Worm (Caenorhabditis elegans) whole organism, L4 larva: Measurements from ENCODE around the gene alh-4.

Source experiments
- F26F4.8 ChIP-seq: fragments of 200-800 bp; sonication (Bioruptor generic); conservative IDR thresholded peaks from 2 replicates; pipeline ENCODE4 v1.3.6; 2022; ENCODE audit warnings: missing genetic modification characterization, missing compliant biosample characterization
- F37D6.2 ChIP-seq: sonication (generic microtip); optimal IDR thresholded peaks from 2 replicates; lab custom pipeline; 2016; ENCODE audit warnings: mild to moderate bottlenecking, missing genetic modification characterization, missing compliant biosample characterization
- F44E2.7 ChIP-seq: fragments of 200-800 bp; sonication (Bioruptor generic); IDR thresholded peaks from 2 replicates; pipeline ENCODE4 v2.1.2; 2022; ENCODE audit warnings: missing genetic modification characterization, missing compliant biosample characterization
- F49E8.2 ChIP-seq: sonication (generic microtip); optimal IDR thresholded peaks from 2 replicates; lab custom pipeline; 2016; ENCODE audit warnings: missing compliant biosample characterization, mild to moderate bottlenecking, missing genetic modification characterization, borderline replicate concordance
- R02D3.7 ChIP-seq: fragments of 150-350 bp; sonication (generic microtip); optimal IDR thresholded peaks from 3 replicates; lab custom pipeline; 2014; ENCODE audit warnings: missing biosample characterization, missing genetic modification characterization
- ZK546.5 ChIP-seq, 2 experiments: sonication (generic microtip); optimal IDR thresholded peaks; 2 replicates each; lab custom pipeline; 2017; ENCODE audit warnings: missing biosample characterization in 2 of 2, missing genetic modification characterization in 2 of 2
- aha-1 ChIP-seq: fragments of 150-350 bp; peaks from one replicate; lab custom pipeline; 2014; ENCODE audit warnings: missing biosample characterization, missing genetic modification characterization
- aly-2 ChIP-seq: sonication (generic microtip); optimal IDR thresholded peaks from 2 replicates; lab custom pipeline; 2018; ENCODE audit warnings: missing biosample characterization, missing genetic modification characterization
- ceh-28 ChIP-seq: fragments of 150-350 bp; optimal IDR thresholded peaks from 2 replicates; lab custom pipeline; 2014; ENCODE audit warnings: missing biosample characterization, missing genetic modification reagents, missing genetic modification characterization
- ceh-32 ChIP-seq: sonication (generic microtip); optimal IDR thresholded peaks from 2 replicates; lab custom pipeline; 2016; ENCODE audit warnings: mild to moderate bottlenecking, missing genetic modification characterization, missing compliant biosample characterization; ENCODE audit not compliant: poor library complexity
- ces-1 ChIP-seq: fragments of 150-350 bp; sonication (generic microtip); optimal IDR thresholded peaks from 4 replicates; lab custom pipeline; 2014; ENCODE audit warnings: missing biosample characterization, missing genetic modification reagents, missing genetic modification characterization
- ctbp-1 ChIP-seq: fragments of 200-800 bp; sonication (Bioruptor generic); IDR thresholded peaks from 2 replicates; pipeline ENCODE4 v1.3.6; 2022; ENCODE audit warnings: missing genetic modification reagents, missing genetic modification characterization, missing compliant biosample characterization
- daf-16 ChIP-seq, 3 experiments: sonication (generic microtip); optimal IDR thresholded peaks; 2 replicates each; lab custom pipeline; 2016 to 2017; ENCODE audit warnings: missing genetic modification characterization in 3 of 3, missing genetic modification reagents in 3 of 3, mild to moderate bottlenecking in 2 of 3, missing compliant biosample characterization in 2 of 3, missing biosample characterization in 1 of 3, moderate library complexity in 1 of 3
- daf-8 ChIP-seq: fragments of 200-800 bp; sonication (Bioruptor generic); IDR thresholded peaks from 2 replicates; pipeline ENCODE4 v1.3.6; 2022; ENCODE audit warnings: missing genetic modification characterization, missing compliant biosample characterization
- dpl-1 ChIP-seq: fragments of 150-350 bp; optimal IDR thresholded peaks from 2 replicates; lab custom pipeline; 2014; ENCODE audit warnings: missing biosample characterization, missing genetic modification reagents, missing genetic modification characterization
- egl-27 ChIP-seq: sonication (generic microtip); optimal IDR thresholded peaks from 3 replicates; lab custom pipeline; 2017; ENCODE audit warnings: missing biosample characterization, missing genetic modification reagents, missing genetic modification characterization
- fos-1 ChIP-seq: fragments of 150-350 bp; optimal IDR thresholded peaks from 2 replicates; lab custom pipeline; 2014; ENCODE audit warnings: missing biosample characterization, missing genetic modification characterization
- hif-1 ChIP-seq, 2 experiments: sonication (generic microtip); optimal IDR thresholded peaks; 2 replicates each; lab custom pipeline; 2016 to 2017; ENCODE audit warnings: missing compliant biosample characterization in 2 of 2, missing genetic modification characterization in 2 of 2, missing genetic modification reagents in 2 of 2, missing genotype in 2 of 2, mild to moderate bottlenecking in 1 of 2
- hmg-1.1 ChIP-seq: fragments of 200-800 bp; sonication (Bioruptor generic); IDR thresholded peaks from 2 replicates; pipeline ENCODE4 v1.3.6; 2022; ENCODE audit warnings: missing genetic modification reagents, missing genetic modification characterization, missing compliant biosample characterization
- jun-1 ChIP-seq: fragments of 150-350 bp; optimal IDR thresholded peaks from 2 replicates; lab custom pipeline; 2014; ENCODE audit warnings: missing biosample characterization, missing genetic modification reagents, missing genetic modification characterization
- lim-7 ChIP-seq: fragments of 200-800 bp; sonication (Bioruptor generic); IDR thresholded peaks from 2 replicates; pipeline ENCODE4 v1.3.6; 2022; ENCODE audit warnings: missing genetic modification characterization, missing compliant biosample characterization
- lin-15B ChIP-seq: fragments of 150-350 bp; sonication (generic microtip); optimal IDR thresholded peaks from 3 replicates; lab custom pipeline; 2014; ENCODE audit warnings: missing biosample characterization, missing genetic modification characterization
- lir-3 ChIP-seq: sonication (generic microtip); optimal IDR thresholded peaks from 2 replicates; lab custom pipeline; 2016; ENCODE audit warnings: mild to moderate bottlenecking, missing genetic modification characterization, missing compliant biosample characterization
- madf-9 ChIP-seq: fragments of 200-800 bp; sonication (Bioruptor generic); conservative IDR thresholded peaks from 2 replicates; pipeline ENCODE4 v1.3.6; 2022; ENCODE audit warnings: missing genetic modification reagents, missing genetic modification characterization, missing compliant biosample characterization
- mep-1 ChIP-seq: fragments of 150-350 bp; sonication (generic microtip); optimal IDR thresholded peaks from 3 replicates; lab custom pipeline; 2014; ENCODE audit warnings: missing biosample characterization, missing genetic modification characterization
- nhr-102 ChIP-seq: sonication (generic microtip); optimal IDR thresholded peaks from 2 replicates; lab custom pipeline; 2016; ENCODE audit warnings: mild to moderate bottlenecking, missing genetic modification characterization, moderate library complexity, missing compliant biosample characterization
- nhr-25 ChIP-seq: sonication (generic microtip); optimal IDR thresholded peaks from 2 replicates; lab custom pipeline; 2017; ENCODE audit warnings: missing genetic modification characterization, mild to moderate bottlenecking, missing compliant biosample characterization, antibody characterized with exemption, moderate library complexity, borderline replicate concordance; ENCODE audit not compliant: insufficient read depth
- nhr-42 ChIP-seq: fragments of 200-800 bp; sonication (Bioruptor generic); IDR thresholded peaks from 2 replicates; pipeline ENCODE4 v1.3.6; 2022; ENCODE audit warnings: missing genetic modification characterization, missing compliant biosample characterization
- nhr-48 ChIP-seq: sonication (generic microtip); optimal IDR thresholded peaks from 2 replicates; lab custom pipeline; 2016; ENCODE audit warnings: mild to moderate bottlenecking, missing genetic modification characterization, missing compliant biosample characterization
- nhr-6 ChIP-seq: fragments of 150-350 bp; optimal IDR thresholded peaks from 2 replicates; lab custom pipeline; 2014; ENCODE audit warnings: missing biosample characterization, missing genetic modification characterization
- pha-4 ChIP-seq, 2 experiments: fragments of 150-350 bp in 1 of 2; fragments of 200-800 bp in 1 of 2; sonication (Bioruptor generic) in 1 of 2; IDR thresholded peaks in 1 of 2; optimal IDR thresholded peaks in 1 of 2; 2 replicates each; pipeline versions ENCODE4 v1.3.6 to Lab custom; 2014 to 2022; ENCODE audit warnings: missing genetic modification characterization in 2 of 2, missing genetic modification reagents in 2 of 2, missing biosample characterization in 1 of 2, missing compliant biosample characterization in 1 of 2
- php-3 ChIP-seq: fragments of 200-800 bp; sonication (Bioruptor generic); IDR thresholded peaks from 2 replicates; pipeline ENCODE4 v1.3.6; 2022; ENCODE audit warnings: missing genetic modification reagents, missing genetic modification characterization, missing compliant biosample characterization
- pqm-1 ChIP-seq: sonication (generic microtip); optimal IDR thresholded peaks from 2 replicates; lab custom pipeline; 2017; ENCODE audit warnings: missing biosample characterization, missing genetic modification characterization
- sdz-12 ChIP-seq: fragments of 200-800 bp; sonication (Bioruptor generic); optimal IDR thresholded peaks from 2 replicates; lab custom pipeline; 2018; ENCODE audit warnings: mild to moderate bottlenecking, missing genetic modification characterization, missing compliant biosample characterization
- snpc-4 ChIP-seq: fragments of 150-350 bp; optimal IDR thresholded peaks from 2 replicates; lab custom pipeline; 2014; ENCODE audit warnings: missing biosample characterization, missing genetic modification characterization
- tag-97 ChIP-seq: fragments of 200-800 bp; sonication (Bioruptor generic); IDR thresholded peaks from 2 replicates; pipeline ENCODE4 v1.3.6; 2022; ENCODE audit warnings: missing genetic modification characterization, missing compliant biosample characterization
- tra-1 ChIP-seq: fragments of 200-800 bp; sonication (Bioruptor generic); IDR thresholded peaks from 2 replicates; pipeline ENCODE4 v1.3.6; 2022; ENCODE audit warnings: missing genetic modification reagents, missing genetic modification characterization, missing compliant biosample characterization
- unc-130 ChIP-seq: sonication (generic microtip); optimal IDR thresholded peaks from 2 replicates; lab custom pipeline; 2016; ENCODE audit warnings: missing genetic modification reagents, missing genetic modification characterization, missing compliant biosample characterization
- unc-62 ChIP-seq, 3 experiments: fragments of 150-350 bp in 1 of 3; sonication (generic microtip); optimal IDR thresholded peaks in 2 of 3; peaks in 1 of 3; 1 replicate in 1 of 3; 2 replicates in 2 of 3; lab custom pipeline; 2014 to 2017; ENCODE audit warnings: missing biosample characterization in 3 of 3, missing genetic modification characterization in 3 of 3, missing genetic modification reagents in 3 of 3, missing genotype in 1 of 3
- vab-7 ChIP-seq: fragments of 200-800 bp; sonication (Bioruptor generic); IDR thresholded peaks from 2 replicates; pipeline ENCODE4 v1.3.6; 2022; ENCODE audit warnings: missing genetic modification reagents, missing genetic modification characterization, missing compliant biosample characterization
- zfp-2 ChIP-seq: sonication (generic microtip); optimal IDR thresholded peaks from 2 replicates; lab custom pipeline; 2016; ENCODE audit warnings: mild to moderate bottlenecking, missing genetic modification characterization, missing compliant biosample characterization
- zip-2 ChIP-seq: fragments of 150-350 bp; optimal IDR thresholded peaks from 2 replicates; lab custom pipeline; 2014; ENCODE audit warnings: missing biosample characterization, missing genetic modification characterization
- ztf-11 ChIP-seq: fragments of 150-350 bp; optimal IDR thresholded peaks from 2 replicates; lab custom pipeline; 2014; ENCODE audit warnings: missing biosample characterization, missing genetic modification characterization

alh-4 gene

ce11 chrV:6471208-6471607 lies 41.5 kb upstream of the alh-4 start:
- TF ChIP-seq unc-62 (GFP tag; optimal IDR thresholded peaks at IDR 0.05 in 1 of 2; lab: Kevin White, UChicago): peak in 1 of 2 experiments; percentile 4
- no peak for TF ChIP-seq unc-62 (tag; optimal IDR thresholded peaks at IDR 0.05; lab: Kevin White, UChicago)
- TF ChIP-seq mep-1 (tag; lab: Kevin White, UChicago): no peak

- no peak for TF ChIP-seq pha-4 (GFP tag; IDR thresholded peaks at IDR 0.05; lab: Robert Waterston, UW)
- no peak for TF ChIP-seq pha-4 (tag; optimal IDR thresholded peaks at IDR 0.05; lab: Kevin White, UChicago)
- TF ChIP-seq nhr-42 (GFP tag; lab: Robert Waterston, UW): no peak
- TF ChIP-seq fos-1 (tag; lab: Kevin White, UChicago): no peak
- TF ChIP-seq sdz-12: no peak
- TF ChIP-seq tra-1: no peak
- TF ChIP-seq jun-1 (tag; lab: Kevin White, UChicago): no peak
- TF ChIP-seq ceh-28: no peak
- no peak for TF ChIP-seq hif-1 (tag; optimal IDR thresholded peaks at IDR 0.05; lab: Kevin White, UChicago)
- no peak for TF ChIP-seq lim-7
- TF ChIP-seq nhr-25 (tag; lab: Kevin White, UChicago): no peak
- TF ChIP-seq F49E8.2 (tag; lab: Kevin White, UChicago): no peak
- TF ChIP-seq ztf-11 (tag; lab: Kevin White, UChicago): no peak
- TF ChIP-seq dpl-1 (GFP tag; lab: Kevin White, UChicago): no peak
- no peak for TF ChIP-seq lin-15B (tag; lab: Kevin White, UChicago)
- no peak for TF ChIP-seq aly-2 (tag; lab: Kevin White, UChicago)
- TF ChIP-seq ceh-32 (tag; lab: Kevin White, UChicago): no peak
- no peak for TF ChIP-seq tag-97
- TF ChIP-seq ces-1 (GFP tag; lab: Kevin White, UChicago): no peak
- TF ChIP-seq nhr-6 (tag; lab: Kevin White, UChicago): no peak
- TF ChIP-seq nhr-102 (tag; lab: Kevin White, UChicago): no peak
Measured at ce11 chrV:6467676-6468075, 38.0 kb upstream of the alh-4 start.

DNA sequence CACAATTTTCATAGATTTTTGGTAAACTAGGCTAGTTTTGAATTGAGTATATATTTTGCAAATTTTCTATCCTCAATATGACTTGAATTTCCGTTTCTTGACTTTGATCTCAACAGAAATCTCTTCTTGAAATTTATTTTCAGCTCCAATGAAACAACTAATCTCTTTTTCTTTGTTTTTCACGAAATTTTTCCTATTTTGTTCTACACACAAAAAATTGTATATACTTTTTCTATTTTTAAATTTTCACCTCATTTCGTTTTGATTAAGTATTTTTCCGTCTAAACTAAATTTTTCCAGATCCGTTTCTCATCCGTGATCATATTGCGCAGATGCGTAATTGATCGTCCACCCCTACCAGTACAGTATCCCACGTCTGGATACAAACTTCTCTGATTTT lies 35.0 kb upstream of the alh-4 start, which contains the start of gene unc-83:
Gene unc-83, plus strand, starts transcription at position 301 of the 400 bp plus-strand sequence.
- TF ChIP-seq unc-62 (GFP tag; optimal IDR thresholded peaks at IDR 0.05 in 1 of 2; lab: Kevin White, UChicago) (peak in 1 of 2 experiments; percentile 45), unc-62 (tag; optimal IDR thresholded peaks at IDR 0.05; lab: Kevin White, UChicago) (no peak), lir-3 (no peak)

DNA sequence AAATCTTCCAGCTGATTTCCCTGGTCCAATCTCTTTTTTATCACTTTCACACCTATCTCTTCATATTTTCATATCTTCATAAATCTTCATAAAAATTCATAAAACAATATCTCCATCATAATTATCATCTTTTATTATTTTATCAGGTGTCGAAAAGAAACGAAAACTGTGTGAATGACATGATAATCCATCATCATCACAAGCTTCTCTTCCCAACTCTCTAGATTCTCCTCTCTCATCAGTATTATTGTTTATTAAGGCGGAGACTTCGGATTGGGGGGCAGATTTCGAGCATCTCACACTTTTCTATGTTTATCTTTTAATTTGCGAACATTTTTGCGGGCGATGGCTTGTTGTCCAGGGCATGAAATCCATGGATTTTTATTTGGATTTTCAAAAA lies 34.5 kb upstream of the alh-4 start:
- TF ChIP-seq ZK546.5 (tag; optimal IDR thresholded peaks at IDR 0.05; lab: Kevin White, UChicago) (no peak), R02D3.7 (tag; lab: Kevin White, UChicago) (no peak), ctbp-1 (GFP tag; lab: Robert Waterston, UW) (no peak)

DNA sequence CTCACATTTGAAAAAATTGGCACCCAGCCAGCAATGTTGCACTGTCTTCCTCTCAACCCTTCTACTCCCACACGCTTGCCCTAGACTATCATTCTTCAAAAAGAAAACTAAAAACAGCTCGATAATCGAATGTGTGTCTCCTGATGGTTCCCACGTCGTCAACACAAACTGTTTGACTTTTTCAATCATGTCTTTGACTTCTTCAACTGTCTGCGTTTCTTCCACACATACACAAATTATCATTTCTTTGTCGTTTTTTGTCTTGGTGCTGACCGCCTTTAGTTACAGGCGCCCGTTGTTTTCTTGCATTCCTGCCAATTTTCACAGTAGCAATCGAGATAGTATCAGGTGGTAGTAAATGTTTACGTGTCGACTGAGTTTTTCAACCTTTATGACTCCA lies 32.9 kb upstream of the alh-4 start:
- TF ChIP-seq fos-1 (tag; lab: Kevin White, UChicago) (no peak), hif-1 (tag; optimal IDR thresholded peaks at IDR 0.05; lab: Kevin White, UChicago) (no peak), hmg-1.1 (GFP tag; lab: Robert Waterston, UW) (no peak), snpc-4 (tag; lab: Kevin White, UChicago) (no peak), daf-16 (GFP tag; optimal IDR thresholded peaks at IDR 0.05; lab: Kevin White, UChicago) (no peak), daf-16 (tag; optimal IDR thresholded peaks at IDR 0.05; lab: Kevin White, UChicago) (peak; percentile 78), unc-130 (GFP tag; lab: Kevin White, UChicago) (no peak), nhr-48 (tag; lab: Kevin White, UChicago) (no peak), tag-97 (no peak), mep-1 (tag; lab: Kevin White, UChicago) (peak; percentile 7), F44E2.7 (no peak), daf-8 (GFP tag; lab: Robert Waterston, UW) (no peak), zip-2 (tag; lab: Kevin White, UChicago) (no peak), aha-1 (tag; lab: Kevin White, UChicago) (peak; percentile 18), vab-7 (no peak), zfp-2 (no peak), F26F4.8 (no peak), madf-9 (GFP tag; lab: Robert Waterston, UW) (no peak), ceh-32 (tag; lab: Kevin White, UChicago) (no peak), php-3 (GFP tag; lab: Robert Waterston, UW) (0 out of 2 replicates have a peak, but pooled peaks have one; percentile 31), pqm-1 (no peak), egl-27 (no peak), F37D6.2 (tag; lab: Kevin White, UChicago) (no peak), dpl-1 (GFP tag; lab: Kevin White, UChicago) (peak; percentile 32)
